Fruit fly (Drosophila melanogaster) whole organism, embryonic: ENCODE results near the gene CG42748.

Experiments
- C15 ChIP-seq: fragments of 200-800 bp; sonication (Bioruptor generic); IDR thresholded peaks from 3 replicates; pipeline ENCODE4 v1.3.6; 2022; ENCODE audit warnings: missing biosample characterization, missing genetic modification characterization
- CG1024 ChIP-seq: fragments of 200-800 bp; sonication (Bioruptor generic); IDR thresholded peaks from 2 replicates; pipeline ENCODE4 v1.3.6; 2022; ENCODE audit warnings: missing biosample characterization, missing genetic modification characterization
- CG14710 ChIP-seq: fragments of 200-800 bp; sonication (Bioruptor generic); optimal IDR thresholded peaks from 3 replicates; lab custom pipeline; 2019; ENCODE audit warnings: missing biosample characterization, mild to moderate bottlenecking, missing genetic modification characterization, moderate library complexity
- CG17186 ChIP-seq: fragments of 200-800 bp; sonication (Bioruptor generic); optimal IDR thresholded peaks from 3 replicates; lab custom pipeline; 2017; ENCODE audit warnings: missing biosample characterization, missing genetic modification reagents, missing genetic modification characterization
- CG18262 ChIP-seq: fragments of 200-800 bp; optimal IDR thresholded peaks from 3 replicates; lab custom pipeline; 2019; ENCODE audit warnings: missing biosample characterization, mild to moderate bottlenecking, missing genetic modification characterization, moderate library complexity
- CG2120 ChIP-seq: fragments of 200-800 bp; sonication (Bioruptor generic); optimal IDR thresholded peaks from 3 replicates; lab custom pipeline; 2016; ENCODE audit warnings: missing biosample characterization, missing genetic modification characterization
- CG34422 ChIP-seq: fragments of 200-800 bp; sonication (Bioruptor generic); IDR thresholded peaks from 3 replicates; pipeline ENCODE4 v1.3.6; 2022; ENCODE audit warnings: missing biosample characterization, missing genetic modification characterization
- CG7372 ChIP-seq: fragments of 200-800 bp; sonication (Bioruptor generic); IDR thresholded peaks from 2 replicates; pipeline ENCODE4 v1.3.6; 2022; ENCODE audit warnings: missing biosample characterization, missing genetic modification characterization
- CG8765 ChIP-seq: fragments of 200-800 bp; sonication (Bioruptor generic); IDR thresholded peaks from 2 replicates; pipeline ENCODE4 v1.3.6; 2022; ENCODE audit warnings: missing biosample characterization, missing genetic modification characterization
- Hand ChIP-seq: fragments of 200-800 bp; sonication (Bioruptor generic); optimal IDR thresholded peaks from 2 replicates; lab custom pipeline; 2017; ENCODE audit warnings: mild to moderate bottlenecking, missing biosample characterization, missing genetic modification reagents, missing genetic modification characterization
- Med ChIP-seq: fragments of 200-800 bp; sonication (Bioruptor generic); peaks from one replicate; lab custom pipeline; 2016; ENCODE audit warnings: missing biosample characterization, missing genetic modification characterization, mild to moderate bottlenecking, inconsistent platforms, moderate library complexity
- cad ChIP-seq: fragments of >200 bp; optimal IDR thresholded peaks from 2 replicates; lab custom pipeline; 2017; ENCODE audit warnings: missing biosample characterization, missing genetic modification characterization
- ftz-f1 ChIP-seq: fragments of 200-800 bp; sonication (Bioruptor generic); optimal IDR thresholded peaks from 2 replicates; lab custom pipeline; 2016; ENCODE audit warnings: missing biosample characterization, missing genetic modification characterization
- gsb-n ChIP-seq: fragments of 200-800 bp; sonication (Bioruptor generic); optimal IDR thresholded peaks from 3 replicates; lab custom pipeline; 2018; ENCODE audit warnings: missing biosample characterization, mild to moderate bottlenecking, missing genetic modification characterization
- hbn ChIP-seq: fragments of 200-800 bp; sonication (Bioruptor generic); IDR thresholded peaks from 2 replicates; pipeline ENCODE4 v1.3.6; 2022; ENCODE audit warnings: missing biosample characterization, missing genetic modification characterization; ENCODE audit not compliant: partially characterized antibody
- mirr ChIP-seq: fragments of 200-800 bp; sonication (Bioruptor generic); optimal IDR thresholded peaks from 3 replicates; lab custom pipeline; 2018; ENCODE audit warnings: missing biosample characterization, mild to moderate bottlenecking, missing genetic modification characterization
- ssp ChIP-seq: fragments of 200-800 bp; sonication (Bioruptor generic); IDR thresholded peaks from 2 replicates; pipeline ENCODE4 v1.3.6; 2022; ENCODE audit warnings: missing biosample characterization, missing genetic modification characterization

The CG42748 gene

dm6 chr2L:22199327-22199726 lies 68.3 kb downstream of the CG42748 start:
- TF ChIP-seq CG1024 (GFP tag; lab: Robert Waterston, UW) = peak; percentile 65
- peak; percentile 67 for TF ChIP-seq ssp

DNA sequence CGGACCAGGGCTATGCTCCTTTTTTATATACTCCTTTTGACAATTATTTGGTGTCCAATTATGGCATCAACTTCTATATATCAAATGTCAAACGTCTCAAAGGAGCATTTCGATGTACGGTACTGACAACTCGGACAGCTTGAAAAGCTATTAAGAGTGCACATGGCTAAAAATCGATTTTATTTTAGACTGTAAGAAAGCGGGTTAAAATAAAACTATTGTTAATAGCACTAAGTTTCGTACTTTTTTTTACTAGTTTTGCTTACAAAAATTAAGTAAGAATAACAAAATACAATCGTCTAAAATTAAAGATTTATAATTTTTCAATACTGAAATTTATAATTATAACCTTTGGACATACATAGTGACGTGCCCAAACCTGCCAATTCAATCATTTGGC lies 83.3 kb downstream of the CG42748 start, which contains the start of gene Ir40a:
Gene Ir40a (minus strand): TSS at position 101 of the 400 bp plus-strand sequence.
- no peak for TF ChIP-seq CG14710 (tag; lab: Kevin White, UChicago)
- no peak for TF ChIP-seq Hand (GFP tag; lab: Kevin White, UChicago)
- TF ChIP-seq CG8765 (GFP tag; lab: Robert Waterston, UW) = no peak
- TF ChIP-seq mirr (GFP tag; lab: Kevin White, UChicago) = no peak
- TF ChIP-seq hbn = no peak
- TF ChIP-seq CG7372 (GFP tag; lab: Robert Waterston, UW) = no peak
- no peak for TF ChIP-seq ftz-f1
- TF ChIP-seq CG2120 (GFP tag; lab: Kevin White, UChicago) = no peak
- TF ChIP-seq CG34422 (GFP tag; lab: Robert Waterston, UW) = no peak
- TF ChIP-seq cad = no peak
- no peak for TF ChIP-seq CG17186
- no peak for TF ChIP-seq CG18262 (tag; lab: Kevin White, UChicago)
- no peak for TF ChIP-seq Med
- no peak for TF ChIP-seq gsb-n (tag; lab: Kevin White, UChicago)
- no peak for TF ChIP-seq C15 (GFP tag; lab: Robert Waterston, UW)
